Worm (Caenorhabditis elegans) whole organism, mixed stage, embryonic: ENCODE measurements around the gene cest-2.3.
"Not testable (repeated sequence)": the region's sequence is repeated elsewhere in the genome, so short reads cannot be mapped to it uniquely, and the experiment has no call there.

ENCODE experiments used
- M03D4.4 ChIP-seq: sonication (generic microtip); optimal IDR thresholded peaks from 2 replicates; lab custom pipeline; 2017; ENCODE audit warnings: mild to moderate bottlenecking, missing genetic modification characterization, missing compliant biosample characterization
- bed-3 ChIP-seq: fragments of 200-800 bp; sonication (Bioruptor generic); optimal IDR thresholded peaks from 3 replicates; lab custom pipeline; 2018; ENCODE audit warnings: mild to moderate bottlenecking, missing genetic modification characterization, moderate library complexity, missing compliant biosample characterization
- blmp-1 ChIP-seq: fragments of 150-350 bp; optimal IDR thresholded peaks from 2 replicates; lab custom pipeline; 2014; ENCODE audit warnings: missing biosample characterization, missing genetic modification characterization
- ceh-39 ChIP-seq: fragments of 150-350 bp; optimal IDR thresholded peaks from 2 replicates; lab custom pipeline; 2014; ENCODE audit warnings: missing biosample characterization, missing genetic modification characterization
- ceh-43 ChIP-seq: fragments of 200-800 bp; sonication (Bioruptor generic); optimal IDR thresholded peaks from 2 replicates; lab custom pipeline; 2018; ENCODE audit warnings: mild to moderate bottlenecking, missing genetic modification characterization, moderate library complexity, missing compliant biosample characterization
- ceh-83 ChIP-seq: fragments of 200-800 bp; sonication (Bioruptor generic); optimal IDR thresholded peaks from 2 replicates; lab custom pipeline; 2018; ENCODE audit warnings: mild to moderate bottlenecking, missing genetic modification characterization, missing compliant biosample characterization
- ces-1 ChIP-seq: fragments of 150-350 bp; optimal IDR thresholded peaks from 2 replicates; lab custom pipeline; 2014; ENCODE audit warnings: missing biosample characterization, missing genetic modification reagents, missing genetic modification characterization
- cnd-1 ChIP-seq: fragments of 200-800 bp; sonication (Bioruptor generic); optimal IDR thresholded peaks from 2 replicates; lab custom pipeline; 2018; ENCODE audit warnings: mild to moderate bottlenecking, missing genetic modification characterization, missing compliant biosample characterization
- drap-1 ChIP-seq: fragments of 200-800 bp; sonication (Bioruptor generic); optimal IDR thresholded peaks from 3 replicates; lab custom pipeline; 2018; ENCODE audit warnings: mild to moderate bottlenecking, missing genetic modification characterization, missing compliant biosample characterization
- elt-1 ChIP-seq: sonication (generic microtip); optimal IDR thresholded peaks from 2 replicates; lab custom pipeline; 2017; ENCODE audit warnings: missing genetic modification characterization, mild to moderate bottlenecking, missing compliant biosample characterization, antibody characterized with exemption, moderate library complexity, borderline replicate concordance; ENCODE audit not compliant: insufficient read depth
- elt-3 ChIP-seq: fragments of 150-350 bp; optimal IDR thresholded peaks from 2 replicates; lab custom pipeline; 2014; ENCODE audit warnings: missing biosample characterization, missing genetic modification characterization
- flh-1 ChIP-seq: fragments of 200-800 bp; sonication (Bioruptor generic); optimal IDR thresholded peaks from 2 replicates; lab custom pipeline; 2018; ENCODE audit warnings: mild to moderate bottlenecking, missing genetic modification characterization, moderate library complexity, missing compliant biosample characterization
- ham-2 ChIP-seq: fragments of 200-800 bp; sonication (Bioruptor generic); optimal IDR thresholded peaks from 2 replicates; lab custom pipeline; 2018; ENCODE audit warnings: mild to moderate bottlenecking, missing genetic modification characterization, missing compliant biosample characterization
- hlh-1 ChIP-seq: fragments of 150-350 bp; optimal IDR thresholded peaks from 2 replicates; lab custom pipeline; 2014; ENCODE audit warnings: missing biosample characterization, missing genetic modification reagents, missing genetic modification characterization
- lin-13 ChIP-seq: fragments of 150-350 bp; optimal IDR thresholded peaks from 2 replicates; lab custom pipeline; 2014; ENCODE audit warnings: missing biosample characterization, missing genetic modification characterization
- lin-32 ChIP-seq: fragments of 200-800 bp; sonication (Bioruptor generic); optimal IDR thresholded peaks from 2 replicates; lab custom pipeline; 2018; ENCODE audit warnings: mild to moderate bottlenecking, missing genetic modification characterization, missing compliant biosample characterization
- lsy-2 ChIP-seq: fragments of 150-350 bp; optimal IDR thresholded peaks from 2 replicates; lab custom pipeline; 2014; ENCODE audit warnings: missing biosample characterization, missing genetic modification characterization
- mab-5 ChIP-seq: fragments of 150-350 bp; optimal IDR thresholded peaks from 2 replicates; lab custom pipeline; 2014; ENCODE audit warnings: missing biosample characterization, missing genetic modification characterization
- mep-1 ChIP-seq: fragments of 150-350 bp; optimal IDR thresholded peaks from 2 replicates; lab custom pipeline; 2017; ENCODE audit warnings: missing biosample characterization, missing genetic modification reagents, missing genetic modification characterization, inconsistent platforms
- nhr-2 ChIP-seq: fragments of 150-350 bp; optimal IDR thresholded peaks from 2 replicates; lab custom pipeline; 2014; ENCODE audit warnings: missing biosample characterization, missing genetic modification characterization
- nhr-237 ChIP-seq: fragments of 150-350 bp; optimal IDR thresholded peaks from 2 replicates; lab custom pipeline; 2014; ENCODE audit warnings: missing biosample characterization, missing genetic modification characterization
- nhr-76 ChIP-seq: sonication (generic microtip); optimal IDR thresholded peaks from 2 replicates; lab custom pipeline; 2017; ENCODE audit warnings: missing biosample characterization, missing genetic modification characterization
- pha-4 ChIP-seq: fragments of 150-350 bp; optimal IDR thresholded peaks from 2 replicates; lab custom pipeline; 2018; ENCODE audit warnings: missing biosample characterization, missing genetic modification reagents, missing genetic modification characterization
- sem-2 ChIP-seq: fragments of 200-800 bp; sonication (Bioruptor generic); optimal IDR thresholded peaks from 2 replicates; lab custom pipeline; 2018; ENCODE audit warnings: mild to moderate bottlenecking, missing genetic modification characterization, missing compliant biosample characterization
- snpc-4 ChIP-seq: fragments of 150-350 bp; optimal IDR thresholded peaks from 2 replicates; lab custom pipeline; 2014; ENCODE audit warnings: missing biosample characterization, missing genetic modification characterization
- sptf-1 ChIP-seq: sonication (generic microtip); optimal IDR thresholded peaks from 2 replicates; lab custom pipeline; 2017; ENCODE audit warnings: mild to moderate bottlenecking, missing genetic modification characterization, moderate library complexity, missing compliant biosample characterization
- tbx-8 ChIP-seq: fragments of 200-800 bp; sonication (Bioruptor generic); optimal IDR thresholded peaks from 2 replicates; lab custom pipeline; 2018; ENCODE audit warnings: mild to moderate bottlenecking, missing genetic modification characterization, moderate library complexity, missing compliant biosample characterization
- unc-39 ChIP-seq: fragments of 150-350 bp; optimal IDR thresholded peaks from 2 replicates; lab custom pipeline; 2014; ENCODE audit warnings: missing biosample characterization, missing genetic modification characterization
- unc-62 ChIP-seq: fragments of 150-350 bp; optimal IDR thresholded peaks from 2 replicates; lab custom pipeline; 2014; ENCODE audit warnings: missing biosample characterization, missing genetic modification reagents, missing genetic modification characterization
- zip-8 ChIP-seq: fragments of 150-350 bp; optimal IDR thresholded peaks from 2 replicates; lab custom pipeline; 2014; ENCODE audit warnings: missing biosample characterization, missing genetic modification characterization

The cest-2.3 gene

ce11 chrV:14215106-14215505 is 32.3 kb upstream of the cest-2.3 start, which contains the start of gene T16A9.5:
Gene T16A9.5, minus strand, starts transcription at chrV:14215206.
- TF ChIP-seq ceh-43 (GFP tag; lab: Kevin White, UChicago) (no peak), lin-13 (no peak), elt-1 (tag; lab: Kevin White, UChicago) (no peak), sem-2 (no peak), ham-2 (no peak), snpc-4 (no peak), lin-32 (GFP tag; lab: Kevin White, UChicago) (no peak), M03D4.4 (tag; lab: Kevin White, UChicago) (no peak)

- TF ChIP-seq bed-3, result no peak
- TF ChIP-seq nhr-2 (tag; lab: Kevin White, UChicago), result no peak
- TF ChIP-seq unc-62, result no peak
Measured at ce11 chrV:14212813-14213212, 30.1 kb upstream of the cest-2.3 start.

- TF ChIP-seq mep-1 (tag; lab: Kevin White, UChicago) (no peak), nhr-76 (tag; lab: Kevin White, UChicago) (no peak), ceh-83 (GFP tag; lab: Kevin White, UChicago) (no peak), ham-2 (no peak), ceh-39 (no peak), unc-62 (no peak), M03D4.4 (tag; lab: Kevin White, UChicago) (no peak), lsy-2 (tag; lab: Kevin White, UChicago) (no peak), unc-39 (no peak), ces-1 (GFP tag; lab: Kevin White, UChicago) (no peak)
Measured at ce11 chrV:14210743-14211142, 28.0 kb upstream of the cest-2.3 start, which contains the start of gene str-230. Gene str-230, minus strand, starts transcription at chrV:14210843.

- TF ChIP-seq ces-1 (GFP tag; lab: Kevin White, UChicago); elt-3 (tag; lab: Kevin White, UChicago); nhr-2 (tag; lab: Kevin White, UChicago): not testable (repeated sequence)
Measured at ce11 chrV:14205214-14205613, 22.5 kb upstream of the cest-2.3 start, which contains the start of gene T16A9.3. Gene T16A9.3, plus strand, starts transcription at chrV:14205514.

ce11 chrV:14200086-14200485 is 17.3 kb upstream of the cest-2.3 start:
- TF ChIP-seq nhr-76 (tag; lab: Kevin White, UChicago), result no peak
- TF ChIP-seq ces-1 (GFP tag; lab: Kevin White, UChicago), result peak; percentile 17
- TF ChIP-seq nhr-2 (tag; lab: Kevin White, UChicago), result no peak
- TF ChIP-seq drap-1 (GFP tag; lab: Kevin White, UChicago), result no peak
- TF ChIP-seq M03D4.4 (tag; lab: Kevin White, UChicago), result no peak
- TF ChIP-seq elt-1 (tag; lab: Kevin White, UChicago), result no peak
- no peak for TF ChIP-seq lsy-2 (tag; lab: Kevin White, UChicago)
- TF ChIP-seq flh-1 (GFP tag; lab: Kevin White, UChicago), result no peak
- TF ChIP-seq mab-5 (tag; lab: Kevin White, UChicago), result no peak
- TF ChIP-seq ceh-39, result no peak
- no peak for TF ChIP-seq cnd-1 (tag; lab: Kevin White, UChicago)
- no peak for TF ChIP-seq lin-13
- peak; percentile 84 for TF ChIP-seq nhr-237 (tag; lab: Kevin White, UChicago)
- no peak for TF ChIP-seq hlh-1 (tag; lab: Kevin White, UChicago)
- peak; percentile 11 for TF ChIP-seq mep-1 (tag; lab: Kevin White, UChicago)
- TF ChIP-seq blmp-1 (tag; lab: Kevin White, UChicago), result no peak
- peak; percentile 46 for TF ChIP-seq unc-62
- no peak for TF ChIP-seq tbx-8 (GFP tag; lab: Kevin White, UChicago)
- TF ChIP-seq elt-3 (tag; lab: Kevin White, UChicago), result peak; percentile 76
- no peak for TF ChIP-seq pha-4 (tag; lab: Kevin White, UChicago)
- TF ChIP-seq sptf-1 (tag; lab: Kevin White, UChicago), result no peak
- no peak for TF ChIP-seq ceh-43 (GFP tag; lab: Kevin White, UChicago)
- TF ChIP-seq unc-39, result no peak
- no peak for TF ChIP-seq ham-2
- TF ChIP-seq zip-8 (tag; lab: Kevin White, UChicago), result no peak
- TF ChIP-seq, all 35 proteins: peak for 5
